Fruit fly (Drosophila melanogaster) whole organism, embryonic: ENCODE results near the gene PIG-S.

Source experiments
- ATbp ChIP-seq: fragments of 200-800 bp; sonication (Bioruptor generic); optimal IDR thresholded peaks from 2 replicates; lab custom pipeline; 2017; ENCODE audit warnings: missing biosample characterization, mild to moderate bottlenecking, missing genetic modification characterization, missing genetic modification reagents
- CG1024 ChIP-seq: fragments of 200-800 bp; sonication (Bioruptor generic); IDR thresholded peaks from 2 replicates; pipeline ENCODE4 v1.3.6; 2022; ENCODE audit warnings: missing biosample characterization, missing genetic modification characterization
- CG10274 ChIP-seq: fragments of 200-800 bp; sonication (Bioruptor generic); optimal IDR thresholded peaks from 3 replicates; lab custom pipeline; 2017; ENCODE audit warnings: missing biosample characterization, mild to moderate bottlenecking, missing genetic modification characterization
- CG1233 ChIP-seq: fragments of 200-800 bp; sonication (Bioruptor generic); optimal IDR thresholded peaks from 4 replicates; lab custom pipeline; 2018; ENCODE audit warnings: missing biosample characterization, mild to moderate bottlenecking, missing genetic modification characterization
- CG13624 ChIP-seq: fragments of 200-800 bp; sonication (Bioruptor generic); optimal IDR thresholded peaks from 2 replicates; lab custom pipeline; 2016; ENCODE audit warnings: missing biosample characterization, missing genetic modification characterization
- CG14050 ChIP-seq: fragments of 200-800 bp; sonication (Bioruptor generic); IDR thresholded peaks from 3 replicates; pipeline ENCODE4 v1.3.6; 2022; ENCODE audit warnings: missing biosample characterization, missing genetic modification characterization
- CG16815 ChIP-seq: fragments of 200-800 bp; sonication (Bioruptor generic); optimal IDR thresholded peaks from 3 replicates; lab custom pipeline; 2017; ENCODE audit warnings: missing biosample characterization, mild to moderate bottlenecking, missing genetic modification characterization
- CG17912 ChIP-seq: fragments of 200-800 bp; sonication (Bioruptor generic); optimal IDR thresholded peaks from 2 replicates; lab custom pipeline; 2018; ENCODE audit warnings: missing biosample characterization, mild to moderate bottlenecking, missing genetic modification characterization
- CG1792 ChIP-seq: fragments of 200-800 bp; sonication (Bioruptor generic); optimal IDR thresholded peaks from 2 replicates; lab custom pipeline; 2016; ENCODE audit warnings: missing biosample characterization, missing genetic modification characterization
- CG2875 ChIP-seq: fragments of 200-800 bp; sonication (Bioruptor generic); optimal IDR thresholded peaks from 2 replicates; lab custom pipeline; 2017; ENCODE audit warnings: missing biosample characterization, mild to moderate bottlenecking, missing genetic modification characterization, missing genetic modification reagents
- CG30403 ChIP-seq: fragments of 200-800 bp; sonication (Bioruptor generic); optimal IDR thresholded peaks from 3 replicates; lab custom pipeline; 2016; ENCODE audit warnings: missing biosample characterization, missing genetic modification characterization
- CG4707 ChIP-seq: fragments of 200-800 bp; sonication (Bioruptor generic); optimal IDR thresholded peaks from 2 replicates; lab custom pipeline; 2018; ENCODE audit warnings: missing biosample characterization, mild to moderate bottlenecking, missing genetic modification characterization, moderate library complexity
- CG4730 ChIP-seq: fragments of 200-800 bp; sonication (Bioruptor generic); IDR thresholded peaks from 2 replicates; pipeline ENCODE4 v1.3.6; 2022; ENCODE audit warnings: missing biosample characterization, missing genetic modification characterization
- CG4854 ChIP-seq: fragments of 200-800 bp; sonication (Bioruptor generic); optimal IDR thresholded peaks from 2 replicates; lab custom pipeline; 2016; ENCODE audit warnings: missing biosample characterization, missing genetic modification characterization, inconsistent platforms
- CG7963 ChIP-seq: fragments of 200-800 bp; sonication (Bioruptor generic); IDR thresholded peaks from 3 replicates; pipeline ENCODE4 v1.3.6; 2022; ENCODE audit warnings: missing biosample characterization, missing genetic modification characterization; ENCODE audit not compliant: partially characterized antibody
- CG8089 ChIP-seq: fragments of 200-800 bp; sonication (Bioruptor generic); optimal IDR thresholded peaks from 3 replicates; lab custom pipeline; 2016; ENCODE audit warnings: missing biosample characterization, missing genetic modification characterization
- CG8290 ChIP-seq, 3 experiments: fragments of 200-800 bp; sonication (Bioruptor generic); optimal IDR thresholded peaks; 2 replicates each; lab custom pipeline; 2016 to 2019; ENCODE audit warnings: missing biosample characterization in 3 of 3, missing genetic modification characterization in 3 of 3, mild to moderate bottlenecking in 2 of 3, moderate library complexity in 1 of 3
- CG8924 ChIP-seq: fragments of 200-800 bp; optimal IDR thresholded peaks from 3 replicates; lab custom pipeline; 2019; ENCODE audit warnings: missing biosample characterization, mild to moderate bottlenecking, missing genetic modification characterization, moderate library complexity
- Chrac-16 ChIP-seq: fragments of 200-800 bp; sonication (Bioruptor generic); optimal IDR thresholded peaks from 3 replicates; lab custom pipeline; 2016; ENCODE audit warnings: missing biosample characterization, missing genetic modification characterization
- D19A ChIP-seq: fragments of 200-800 bp; optimal IDR thresholded peaks from 3 replicates; lab custom pipeline; 2019; ENCODE audit warnings: missing biosample characterization, mild to moderate bottlenecking, missing genetic modification characterization, moderate library complexity
- Dbx ChIP-seq: fragments of 200-800 bp; sonication (Bioruptor generic); IDR thresholded peaks from 3 replicates; pipeline ENCODE4 v1.3.6; 2022; ENCODE audit warnings: missing biosample characterization, missing genetic modification characterization
- H2.0 ChIP-seq: fragments of 200-800 bp; sonication (Bioruptor generic); IDR thresholded peaks from 2 replicates; pipeline ENCODE4 v1.3.6; 2022; ENCODE audit warnings: missing biosample characterization, missing genetic modification characterization
- Hmr ChIP-seq: fragments of 200-800 bp; sonication (Bioruptor generic); optimal IDR thresholded peaks from 3 replicates; lab custom pipeline; 2017; ENCODE audit warnings: mild to moderate bottlenecking, missing biosample characterization, missing genetic modification reagents, missing genetic modification characterization
- Hr51 ChIP-seq, 2 experiments: fragments of 200-800 bp; sonication (Bioruptor generic); optimal IDR thresholded peaks; 2 replicates in 1 of 2; 3 replicates in 1 of 2; lab custom pipeline; 2016 to 2018; ENCODE audit warnings: missing biosample characterization in 2 of 2, missing genetic modification characterization in 2 of 2, mild to moderate bottlenecking in 1 of 2, moderate library complexity in 1 of 2
- Meics ChIP-seq: fragments of 200-800 bp; sonication (Bioruptor generic); optimal IDR thresholded peaks from 2 replicates; lab custom pipeline; 2017; ENCODE audit warnings: missing biosample characterization, mild to moderate bottlenecking, missing genetic modification characterization
- Rfx ChIP-seq: fragments of 200-800 bp; sonication (Bioruptor generic); IDR thresholded peaks from 2 replicates; pipeline ENCODE4 v1.3.6; 2022; ENCODE audit warnings: missing biosample characterization, missing genetic modification characterization
- Sry-δ ChIP-seq: fragments of 200-800 bp; sonication (Bioruptor generic); optimal IDR thresholded peaks from 2 replicates; lab custom pipeline; 2016; ENCODE audit warnings: missing biosample characterization, missing genetic modification characterization
- Stat92E ChIP-seq, 3 experiments: fragments of >200 bp in 2 of 3; fragments of 200-800 bp in 1 of 3; sonication (Bioruptor generic) in 1 of 3; optimal IDR thresholded peaks; 2 replicates each; lab custom pipeline; 2017 to 2019; ENCODE audit warnings: missing biosample characterization in 3 of 3, missing genetic modification characterization in 3 of 3, mild to moderate bottlenecking in 1 of 3, moderate library complexity in 1 of 3
- cg ChIP-seq: fragments of 200-800 bp; sonication (Bioruptor generic); optimal IDR thresholded peaks from 3 replicates; lab custom pipeline; 2019; ENCODE audit warnings: missing biosample characterization, mild to moderate bottlenecking, missing genetic modification characterization, moderate library complexity
- dan ChIP-seq: fragments of 200-800 bp; sonication (Bioruptor generic); IDR thresholded peaks from 2 replicates; pipeline ENCODE4 v1.3.6; 2022; ENCODE audit warnings: missing biosample characterization, missing genetic modification characterization
- disco-r ChIP-seq: fragments of 200-800 bp; sonication (Bioruptor generic); optimal IDR thresholded peaks from 2 replicates; lab custom pipeline; 2016; ENCODE audit warnings: missing biosample characterization, missing genetic modification characterization
- fd102C ChIP-seq: fragments of 200-800 bp; sonication (Bioruptor generic); optimal IDR thresholded peaks from 2 replicates; lab custom pipeline; 2018; ENCODE audit warnings: missing biosample characterization, mild to moderate bottlenecking, missing genetic modification characterization, moderate library complexity
- gem ChIP-seq: fragments of 200-800 bp; sonication (Bioruptor generic); optimal IDR thresholded peaks from 2 replicates; lab custom pipeline; 2019; ENCODE audit warnings: missing biosample characterization, mild to moderate bottlenecking, missing genetic modification characterization, moderate library complexity
- gfzf ChIP-seq: fragments of 200-800 bp; sonication (Bioruptor generic); optimal IDR thresholded peaks from 2 replicates; lab custom pipeline; 2016; ENCODE audit warnings: missing biosample characterization, mild to moderate bottlenecking, missing genetic modification characterization, moderate library complexity
- grn ChIP-seq: fragments of 200-800 bp; sonication (Bioruptor generic); optimal IDR thresholded peaks from 3 replicates; lab custom pipeline; 2017; ENCODE audit warnings: missing biosample characterization, missing genetic modification characterization
- gt ChIP-seq: fragments of 200-800 bp; sonication (Bioruptor generic); IDR thresholded peaks from 2 replicates; pipeline ENCODE4 v1.3.6; 2022; ENCODE audit warnings: missing biosample characterization, missing genetic modification characterization
- klu ChIP-seq: fragments of 200-800 bp; sonication (Bioruptor generic); IDR thresholded peaks from 2 replicates; pipeline ENCODE4 v1.3.6; 2022; ENCODE audit warnings: missing biosample characterization, missing genetic modification characterization
- lilli ChIP-seq: fragments of 200-800 bp; sonication (Bioruptor generic); optimal IDR thresholded peaks from 3 replicates; lab custom pipeline; 2016; ENCODE audit warnings: missing biosample characterization, missing genetic modification characterization
- lmd ChIP-seq: fragments of 200-800 bp; sonication (Bioruptor generic); IDR thresholded peaks from 2 replicates; pipeline ENCODE4 v1.3.6; 2022; ENCODE audit warnings: missing biosample characterization, missing genetic modification characterization
- nerfin-2 ChIP-seq: fragments of 200-800 bp; sonication (Bioruptor generic); IDR thresholded peaks from 2 replicates; pipeline ENCODE4 v1.3.6; 2022; ENCODE audit warnings: missing biosample characterization, missing genetic modification characterization; ENCODE audit not compliant: partially characterized antibody
- pb ChIP-seq: fragments of 200-800 bp; sonication (Bioruptor generic); optimal IDR thresholded peaks from 3 replicates; lab custom pipeline; 2016; ENCODE audit warnings: missing biosample characterization, missing genetic modification characterization
- pita ChIP-seq: fragments of 200-800 bp; sonication (Bioruptor generic); optimal IDR thresholded peaks from 2 replicates; lab custom pipeline; 2017; ENCODE audit warnings: missing biosample characterization, mild to moderate bottlenecking, missing genetic modification characterization
- pum ChIP-seq: fragments of 200-800 bp; sonication (Bioruptor generic); optimal IDR thresholded peaks from 2 replicates; lab custom pipeline; 2016; ENCODE audit warnings: missing biosample characterization, missing genetic modification characterization
- pzg ChIP-seq: fragments of 200-800 bp; sonication (Bioruptor generic); optimal IDR thresholded peaks from 3 replicates; lab custom pipeline; 2018; ENCODE audit warnings: missing biosample characterization, mild to moderate bottlenecking, missing genetic modification characterization, moderate library complexity
- sd ChIP-seq: fragments of 200-800 bp; sonication (Bioruptor generic); optimal IDR thresholded peaks from 3 replicates; lab custom pipeline; 2018; ENCODE audit warnings: missing biosample characterization, mild to moderate bottlenecking, missing genetic modification characterization, moderate library complexity
- sens ChIP-seq: fragments of 200-800 bp; sonication (Bioruptor generic); peaks from one replicate; lab custom pipeline; 2016; ENCODE audit warnings: missing biosample characterization, missing genetic modification characterization
- sr ChIP-seq: fragments of 200-800 bp; sonication (Bioruptor generic); IDR thresholded peaks from 3 replicates; pipeline ENCODE4 v1.3.6; 2022; ENCODE audit warnings: missing biosample characterization, missing genetic modification characterization
- trem ChIP-seq: fragments of 200-800 bp; optimal IDR thresholded peaks from 3 replicates; lab custom pipeline; 2019; ENCODE audit warnings: missing biosample characterization, mild to moderate bottlenecking, missing genetic modification characterization, moderate library complexity
- vnd ChIP-seq: fragments of 200-800 bp; sonication (Bioruptor generic); IDR thresholded peaks from 3 replicates; pipeline ENCODE4 v1.3.6; 2022; ENCODE audit warnings: missing biosample characterization, missing genetic modification characterization; ENCODE audit not compliant: partially characterized antibody
- wdn ChIP-seq: fragments of 200-800 bp; sonication (Bioruptor generic); IDR thresholded peaks from 2 replicates; pipeline ENCODE4 v1.3.6; 2022; ENCODE audit warnings: missing biosample characterization, missing genetic modification characterization

PIG-S gene

dm6 chr3R:24962470-24962869 lies 44.8 kb upstream of the PIG-S start (continued):
- TF ChIP-seq sens (peak; percentile 95), CG17912 (GFP tag; lab: Kevin White, UChicago) (no peak), CG16815 (GFP tag; lab: Kevin White, UChicago) (peak; percentile 14), gfzf (no peak), lmd (GFP tag; lab: Robert Waterston, UW) (peak; percentile 65), CG8089 (no peak), Chrac-16 (GFP tag; lab: Kevin White, UChicago) (peak; percentile 26), lilli (peak; percentile 75), CG4854 (GFP tag; lab: Kevin White, UChicago) (no peak), CG1024 (GFP tag; lab: Robert Waterston, UW) (0 out of 2 replicates have a peak, but pooled peaks have one; percentile 35), H2.0 (GFP tag; lab: Robert Waterston, UW) (peak; percentile 65), D19A (peak; percentile 28), vnd (GFP tag; lab: Robert Waterston, UW) (no peak), CG8290 (GFP tag; optimal IDR thresholded peaks at IDR 0.05; lab: Kevin White, UChicago) (no peak), CG8290 (tag; optimal IDR thresholded peaks at IDR 0.05; lab: Kevin White, UChicago) (peak in 1 of 2 experiments; percentile 80), CG1233 (GFP tag; lab: Kevin White, UChicago) (no peak), dan (GFP tag; lab: Robert Waterston, UW) (no peak), CG4730 (GFP tag; lab: Robert Waterston, UW) (peak; percentile 72), gem (tag; lab: Kevin White, UChicago) (peak; percentile 81), Sry-δ (GFP tag; lab: Kevin White, UChicago) (no peak), pzg (GFP tag; lab: Kevin White, UChicago) (no peak), CG14050 (peak; percentile 57; the same call in 2 of the 3 replicates), CG8924 (tag; lab: Kevin White, UChicago) (peak; percentile 50), CG30403 (peak; percentile 71), CG2875 (GFP tag; lab: Kevin White, UChicago) (no peak), nerfin-2 (GFP tag; lab: Robert Waterston, UW) (no peak), sd (peak; percentile 48), Hmr (GFP tag; lab: Kevin White, UChicago) (peak; percentile 44), pb (GFP tag; lab: Kevin White, UChicago) (peak; percentile 8), Dbx (peak; percentile 69; the same call in 1 of the 3 replicates), CG7963 (no peak), Hr51 (GFP tag; optimal IDR thresholded peaks at IDR 0.05; lab: Kevin White, UChicago) (peak; percentile 22 to 82), CG13624 (GFP tag; lab: Kevin White, UChicago) (peak; percentile 59), wdn (peak; percentile 23; the same call in 1 of the 2 replicates), sr (no peak), disco-r (GFP tag; lab: Kevin White, UChicago) (peak; percentile 27), CG1792 (GFP tag; lab: Kevin White, UChicago) (peak; percentile 38), pita (GFP tag; lab: Kevin White, UChicago) (no peak), gt (GFP tag; lab: Robert Waterston, UW) (no peak), ATbp (GFP tag; lab: Kevin White, UChicago) (peak; percentile 76), Stat92E (GFP tag; optimal IDR thresholded peaks at IDR 0.05; lab: Kevin White, UChicago) (no peak), CG4707 (peak; percentile 20), Rfx (GFP tag; lab: Robert Waterston, UW) (peak; percentile 82; the same call in 1 of the 2 replicates), klu (GFP tag; lab: Robert Waterston, UW) (no peak; the same call in 1 of the 2 replicates), cg (GFP tag; lab: Kevin White, UChicago) (no peak), CG10274 (GFP tag; lab: Kevin White, UChicago) (peak; percentile 14), Meics (GFP tag; lab: Kevin White, UChicago) (peak; percentile 74), trem (tag; lab: Kevin White, UChicago) (no peak), fd102C (no peak), grn (GFP tag; lab: Kevin White, UChicago) (peak; percentile 9), pum (peak; percentile 51)
